Worm (Caenorhabditis elegans) whole organism, L1 larva: ENCODE results near the gene ZK1290.11.

Experiments used
- C04F5.9 ChIP-seq: sonication (generic microtip); optimal IDR thresholded peaks from 2 replicates; lab custom pipeline; 2016; ENCODE audit warnings: missing genetic modification characterization, missing compliant biosample characterization
- C16A3.4 ChIP-seq: fragments of 150-350 bp; optimal IDR thresholded peaks from 2 replicates; lab custom pipeline; 2014; ENCODE audit warnings: missing biosample characterization, missing genetic modification characterization
- C34B4.2 ChIP-seq: sonication (generic microtip); optimal IDR thresholded peaks from 2 replicates; lab custom pipeline; 2017; ENCODE audit warnings: mild to moderate bottlenecking, missing genetic modification characterization, missing compliant biosample characterization
- Y116A8C.19 ChIP-seq: sonication (generic microtip); optimal IDR thresholded peaks from 2 replicates; lab custom pipeline; 2016; ENCODE audit warnings: missing compliant biosample characterization, missing genetic modification characterization, borderline replicate concordance
- aha-1 ChIP-seq: fragments of 150-350 bp; optimal IDR thresholded peaks from 2 replicates; lab custom pipeline; 2014; ENCODE audit warnings: missing biosample characterization, missing genetic modification characterization
- alr-1 ChIP-seq: fragments of 200-800 bp; sonication (Bioruptor generic); optimal IDR thresholded peaks from 2 replicates; lab custom pipeline; 2018; ENCODE audit warnings: borderline replicate concordance, mild to moderate bottlenecking, missing genetic modification characterization, missing compliant biosample characterization
- ama-1 ChIP-seq: fragments of 150-350 bp; optimal IDR thresholded peaks from 2 replicates; lab custom pipeline; 2014
- blmp-1 ChIP-seq: fragments of 150-350 bp; optimal IDR thresholded peaks from 2 replicates; lab custom pipeline; 2014; ENCODE audit warnings: missing biosample characterization, missing genetic modification characterization
- ceh-63 ChIP-seq: fragments of 200-800 bp; sonication (Bioruptor generic); optimal IDR thresholded peaks from 2 replicates; lab custom pipeline; 2018; ENCODE audit warnings: mild to moderate bottlenecking, missing genetic modification characterization, missing compliant biosample characterization
- ceh-82 ChIP-seq, 3 experiments: fragments of 150-350 bp in 1 of 3; sonication (generic microtip) in 2 of 3; optimal IDR thresholded peaks; 2 replicates each; lab custom pipeline; 2014 to 2017; ENCODE audit warnings: missing biosample characterization in 3 of 3, missing genetic modification characterization in 3 of 3
- ces-1 ChIP-seq: fragments of 150-350 bp; optimal IDR thresholded peaks from 2 replicates; lab custom pipeline; 2014; ENCODE audit warnings: missing biosample characterization, missing genetic modification reagents, missing genetic modification characterization
- dpl-1 ChIP-seq, 3 experiments: fragments of 150-350 bp in 2 of 3; sonication (generic microtip) in 1 of 3; optimal IDR thresholded peaks; 2 replicates each; lab custom pipeline; 2014 to 2017; ENCODE audit warnings: missing biosample characterization in 3 of 3, missing genetic modification characterization in 3 of 3, missing genetic modification reagents in 3 of 3
- dsc-1 ChIP-seq: sonication (generic microtip); optimal IDR thresholded peaks from 2 replicates; lab custom pipeline; 2016; ENCODE audit warnings: mild to moderate bottlenecking, missing genetic modification characterization, missing compliant biosample characterization
- efl-1 ChIP-seq, 4 experiments: fragments of 150-350 bp; optimal IDR thresholded peaks in 3 of 4; peaks in 1 of 4; 1 replicate in 1 of 4; 2 replicates in 3 of 4; lab custom pipeline; 2014; ENCODE audit warnings: missing biosample characterization in 2 of 4, missing genetic modification characterization in 2 of 4, missing genetic modification reagents in 2 of 4
- elt-2 ChIP-seq: sonication (generic microtip); optimal IDR thresholded peaks from 2 replicates; lab custom pipeline; 2016; ENCODE audit warnings: missing genetic modification characterization, mild to moderate bottlenecking, inconsistent platforms, missing compliant biosample characterization, missing genetic modification reagents
- elt-3 ChIP-seq, 6 experiments: fragments of 150-350 bp in 1 of 6; sonication (generic microtip); optimal IDR thresholded peaks; 2 replicates each; lab custom pipeline; 2017 to 2018; ENCODE audit warnings: missing biosample characterization in 6 of 6, missing genetic modification characterization in 6 of 6, inconsistent platforms in 1 of 6
- ets-5 ChIP-seq: fragments of 200-800 bp; sonication (Bioruptor generic); IDR thresholded peaks from 2 replicates; pipeline ENCODE4 v1.3.6; 2022; ENCODE audit warnings: missing genetic modification characterization, missing compliant biosample characterization
- fkh-8 ChIP-seq: sonication (generic microtip); optimal IDR thresholded peaks from 2 replicates; lab custom pipeline; 2016; ENCODE audit warnings: mild to moderate bottlenecking, missing genetic modification characterization, missing compliant biosample characterization
- fos-1 ChIP-seq: fragments of 150-350 bp; optimal IDR thresholded peaks from 2 replicates; lab custom pipeline; 2014; ENCODE audit warnings: missing biosample characterization, missing genetic modification characterization
- grh-1 ChIP-seq: fragments of 200-800 bp; sonication (Bioruptor generic); IDR thresholded peaks from 2 replicates; pipeline ENCODE4 v1.3.6; 2022; ENCODE audit warnings: missing genetic modification reagents, missing genetic modification characterization, missing compliant biosample characterization
- irx-1 ChIP-seq: sonication (generic microtip); optimal IDR thresholded peaks from 2 replicates; lab custom pipeline; 2016; ENCODE audit warnings: missing genetic modification characterization, missing compliant biosample characterization
- isw-1 ChIP-seq: fragments of 200-800 bp; sonication (Bioruptor generic); IDR thresholded peaks from 2 replicates; pipeline ENCODE4 v1.3.6; 2022; ENCODE audit warnings: missing genetic modification characterization, missing compliant biosample characterization
- lin-13 ChIP-seq: fragments of 150-350 bp; optimal IDR thresholded peaks from 2 replicates; lab custom pipeline; 2014; ENCODE audit warnings: missing biosample characterization, missing genetic modification reagents, missing genetic modification characterization
- lin-14 ChIP-seq: fragments of 200-800 bp; sonication (Bioruptor generic); optimal IDR thresholded peaks from 2 replicates; lab custom pipeline; 2018; ENCODE audit warnings: mild to moderate bottlenecking, missing genetic modification characterization, moderate library complexity, missing compliant biosample characterization
- lin-35 ChIP-seq, 2 experiments: fragments of 150-350 bp; optimal IDR thresholded peaks; 2 replicates each; lab custom pipeline; 2014; ENCODE audit warnings: missing biosample characterization in 2 of 2, missing genetic modification characterization in 2 of 2, missing genetic modification reagents in 2 of 2
- lin-39 ChIP-seq: fragments of 150-350 bp; optimal IDR thresholded peaks from 2 replicates; lab custom pipeline; 2014; ENCODE audit warnings: missing biosample characterization, missing genetic modification reagents, missing genetic modification characterization
- lir-3 ChIP-seq: sonication (generic microtip); optimal IDR thresholded peaks from 2 replicates; lab custom pipeline; 2016; ENCODE audit warnings: mild to moderate bottlenecking, missing genetic modification characterization, moderate library complexity, missing compliant biosample characterization; ENCODE audit not compliant: poor library complexity
- mab-9 ChIP-seq: fragments of 200-800 bp; sonication (Bioruptor generic); IDR thresholded peaks from 2 replicates; pipeline ENCODE4 v1.3.6; 2022; ENCODE audit warnings: missing genetic modification reagents, missing genetic modification characterization, missing compliant biosample characterization
- mdl-1 ChIP-seq, 2 experiments: fragments of 150-350 bp; optimal IDR thresholded peaks; 2 replicates each; lab custom pipeline; 2014 to 2017; ENCODE audit warnings: missing biosample characterization in 2 of 2, missing genetic modification characterization in 2 of 2, inconsistent platforms in 1 of 2
- mep-1 ChIP-seq: fragments of 150-350 bp; optimal IDR thresholded peaks from 2 replicates; lab custom pipeline; 2014; ENCODE audit warnings: missing biosample characterization, missing genetic modification characterization
- nhr-12 ChIP-seq: sonication (generic microtip); optimal IDR thresholded peaks from 2 replicates; lab custom pipeline; 2017; ENCODE audit warnings: missing biosample characterization, missing genetic modification characterization
- nhr-20 ChIP-seq: sonication (generic microtip); optimal IDR thresholded peaks from 2 replicates; lab custom pipeline; 2016; ENCODE audit warnings: mild to moderate bottlenecking, missing genetic modification characterization, missing compliant biosample characterization
- nhr-71 ChIP-seq: sonication (generic microtip); optimal IDR thresholded peaks from 2 replicates; lab custom pipeline; 2016; ENCODE audit warnings: mild to moderate bottlenecking, missing genetic modification characterization, moderate library complexity, missing compliant biosample characterization
- nhr-76 ChIP-seq: sonication (generic microtip); optimal IDR thresholded peaks from 2 replicates; lab custom pipeline; 2017; ENCODE audit warnings: missing biosample characterization, missing genetic modification characterization
- nhr-84 ChIP-seq: sonication (generic microtip); optimal IDR thresholded peaks from 2 replicates; lab custom pipeline; 2017; ENCODE audit warnings: missing biosample characterization, missing genetic modification characterization
- nhr-85 ChIP-seq: sonication (generic microtip); peaks from one replicate; lab custom pipeline; 2016; ENCODE audit warnings: missing genetic modification characterization, inconsistent platforms, missing compliant biosample characterization
- pag-3 ChIP-seq: sonication (generic microtip); optimal IDR thresholded peaks from 2 replicates; lab custom pipeline; 2017; ENCODE audit warnings: missing genetic modification characterization, mild to moderate bottlenecking, missing compliant biosample characterization, antibody characterized with exemption, borderline replicate concordance; ENCODE audit not compliant: insufficient read depth
- sox-4 ChIP-seq: sonication (generic microtip); optimal IDR thresholded peaks from 2 replicates; lab custom pipeline; 2016; ENCODE audit warnings: missing genetic modification characterization, missing compliant biosample characterization
- sptf-1 ChIP-seq: fragments of 150-350 bp; optimal IDR thresholded peaks from 2 replicates; lab custom pipeline; 2014; ENCODE audit warnings: missing biosample characterization, missing genetic modification characterization
- sup-37 ChIP-seq: fragments of 200-800 bp; sonication (Bioruptor generic); optimal IDR thresholded peaks from 2 replicates; lab custom pipeline; 2018; ENCODE audit warnings: mild to moderate bottlenecking, missing genetic modification characterization, missing compliant biosample characterization
- tbx-2 ChIP-seq: sonication (generic microtip); optimal IDR thresholded peaks from 2 replicates; lab custom pipeline; 2016; ENCODE audit warnings: missing genetic modification characterization, missing compliant biosample characterization
- unc-130 ChIP-seq: fragments of 150-350 bp; optimal IDR thresholded peaks from 2 replicates; lab custom pipeline; 2017; ENCODE audit warnings: missing biosample characterization, missing genetic modification characterization, inconsistent platforms
- unc-86 ChIP-seq: sonication (generic microtip); optimal IDR thresholded peaks from 2 replicates; lab custom pipeline; 2016; ENCODE audit warnings: missing genetic modification characterization, missing compliant biosample characterization
- unc-98 ChIP-seq: fragments of 200-800 bp; sonication (Bioruptor generic); IDR thresholded peaks from 2 replicates; pipeline ENCODE4 v1.3.6; 2022; ENCODE audit warnings: missing genetic modification characterization, missing compliant biosample characterization
- vab-15 ChIP-seq: sonication (generic microtip); optimal IDR thresholded peaks from 2 replicates; lab custom pipeline; 2017; ENCODE audit warnings: missing genotype, mild to moderate bottlenecking, missing genetic modification characterization, missing compliant biosample characterization
- zag-1 ChIP-seq: fragments of 150-350 bp; optimal IDR thresholded peaks from 2 replicates; lab custom pipeline; 2014; ENCODE audit warnings: missing biosample characterization, missing genetic modification characterization
- zip-4 ChIP-seq: fragments of 200-800 bp; sonication (Bioruptor generic); optimal IDR thresholded peaks from 2 replicates; lab custom pipeline; 2018; ENCODE audit warnings: mild to moderate bottlenecking, missing genetic modification characterization, moderate library complexity, missing compliant biosample characterization
- ztf-11 ChIP-seq, 2 experiments: sonication (generic microtip); optimal IDR thresholded peaks; 2 replicates each; lab custom pipeline; 2016 to 2017; ENCODE audit warnings: missing genetic modification characterization in 2 of 2, missing biosample characterization in 1 of 2, missing compliant biosample characterization in 1 of 2
- ztf-4 ChIP-seq: fragments of 150-350 bp; optimal IDR thresholded peaks from 2 replicates; lab custom pipeline; 2014; ENCODE audit warnings: missing biosample characterization, missing genetic modification characterization

Gene ZK1290.11

DNA sequence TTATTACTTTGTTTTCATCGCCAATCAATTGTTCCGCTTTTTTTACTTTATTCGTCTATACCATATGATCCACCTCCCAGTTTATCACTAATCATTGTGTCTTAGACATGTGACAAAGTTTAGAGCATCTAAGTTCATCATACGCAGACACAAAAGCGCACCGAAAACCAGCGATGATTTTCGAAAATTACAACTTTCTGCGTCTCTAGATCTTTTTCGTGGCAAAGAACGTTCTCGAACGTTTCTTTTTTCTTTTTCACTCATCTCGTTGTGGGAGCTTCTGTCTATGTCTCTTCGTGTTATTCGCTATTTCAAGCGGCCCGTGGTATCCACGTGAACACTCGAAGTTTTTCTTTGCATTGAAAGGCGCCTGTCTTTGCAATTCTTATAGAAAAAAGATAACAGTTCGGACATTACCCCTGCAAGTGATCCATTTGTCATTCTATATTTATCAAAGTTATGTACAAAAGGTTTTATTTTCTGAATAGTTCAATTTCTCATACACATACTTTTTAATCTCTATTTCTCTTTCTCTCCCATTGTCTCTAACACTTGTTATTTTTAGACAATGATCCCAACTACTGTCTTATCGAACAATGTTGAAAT is 32.2 kb downstream of the ZK1290.11 start, which contains the start of gene ZK1290.5 (continued):
- peak; percentile 92 for TF ChIP-seq tbx-2 (tag; lab: Kevin White, UChicago)
- no peak for TF ChIP-seq ama-1
- TF ChIP-seq aha-1 (tag; lab: Kevin White, UChicago): no peak
- TF ChIP-seq ceh-82 (tag; optimal IDR thresholded peaks at IDR 0.05; lab: Kevin White, UChicago): peak in 2 of 3 experiments; percentile 25 to 63
- peak; percentile 16 for TF ChIP-seq zip-4 (GFP tag; lab: Kevin White, UChicago)

ce11 chrII:7528210-7528609 is 33.2 kb downstream of the ZK1290.11 start:
- no peak for TF ChIP-seq ets-5 (GFP tag; lab: Robert Waterston, UW)
- no peak for TF ChIP-seq fos-1
- TF ChIP-seq lin-35 (GFP tag; optimal IDR thresholded peaks at IDR 0.05; lab: Kevin White, UChicago): peak in 1 of 2 experiments; percentile 82
- TF ChIP-seq ceh-63 (GFP tag; lab: Kevin White, UChicago): no peak
- TF ChIP-seq isw-1: no peak
- TF ChIP-seq nhr-71 (tag; lab: Kevin White, UChicago): peak; percentile 86
- TF ChIP-seq alr-1 (tag; lab: Kevin White, UChicago): no peak
- no peak for TF ChIP-seq nhr-76 (tag; lab: Kevin White, UChicago)
- no peak for TF ChIP-seq mab-9 (GFP tag; lab: Robert Waterston, UW)
- no peak for TF ChIP-seq C04F5.9 (tag; lab: Kevin White, UChicago)
- TF ChIP-seq unc-86 (tag; lab: Kevin White, UChicago): no peak
- TF ChIP-seq lin-14 (GFP tag; lab: Kevin White, UChicago): peak; percentile 71
- TF ChIP-seq C34B4.2 (tag; lab: Kevin White, UChicago): no peak
- peak; percentile 3 for TF ChIP-seq lin-13
- peak; percentile 64 for TF ChIP-seq unc-130 (tag; lab: Kevin White, UChicago)
- TF ChIP-seq ztf-4 (tag; lab: Kevin White, UChicago): peak; percentile 42
- TF ChIP-seq nhr-12 (tag; lab: Kevin White, UChicago): no peak
- TF ChIP-seq nhr-85 (tag; lab: Kevin White, UChicago): peak; percentile 94
- peak in 1 of 2 experiments; percentile 8 for TF ChIP-seq efl-1 (optimal IDR thresholded peaks at IDR 0.05; lab: Kevin White, UChicago)
- peak in 1 of 2 experiments; percentile 91 for TF ChIP-seq efl-1 (GFP tag; optimal IDR thresholded peaks at IDR 0.05 in 1 of 2; lab: Kevin White, UChicago)
- no peak for TF ChIP-seq ces-1 (GFP tag; lab: Kevin White, UChicago)
- peak; percentile 98 for TF ChIP-seq blmp-1 (tag; lab: Kevin White, UChicago)
- peak; percentile 31 for TF ChIP-seq lir-3 (tag; lab: Kevin White, UChicago)
- TF ChIP-seq irx-1 (tag; lab: Kevin White, UChicago): no peak
- peak in 2 of 6 experiments; percentile 92 to 95 for TF ChIP-seq elt-3 (tag; optimal IDR thresholded peaks at IDR 0.05; lab: Kevin White, UChicago)
- TF ChIP-seq nhr-20 (tag; lab: Kevin White, UChicago): peak; percentile 89
- TF ChIP-seq mep-1 (tag; lab: Kevin White, UChicago): peak; percentile 23
- no peak for TF ChIP-seq pag-3 (tag; lab: Kevin White, UChicago)
- TF ChIP-seq mdl-1 (tag; optimal IDR thresholded peaks at IDR 0.05; lab: Kevin White, UChicago): peak in 1 of 2 experiments; percentile 90
- TF ChIP-seq tbx-2 (tag; lab: Kevin White, UChicago): peak; percentile 64
- TF ChIP-seq elt-2 (tag; lab: Kevin White, UChicago): peak; percentile 96
- no peak for TF ChIP-seq zag-1
- no peak for TF ChIP-seq lin-39
- TF ChIP-seq vab-15 (tag; lab: Kevin White, UChicago): peak; percentile 29
- peak; percentile 24 for TF ChIP-seq C16A3.4 (tag; lab: Kevin White, UChicago)
- TF ChIP-seq fkh-8 (tag; lab: Kevin White, UChicago): no peak
- TF ChIP-seq nhr-84: no peak
- no peak for TF ChIP-seq sox-4 (tag; lab: Kevin White, UChicago)
- TF ChIP-seq sptf-1 (tag; lab: Kevin White, UChicago): no peak
- no peak for TF ChIP-seq dsc-1 (tag; lab: Kevin White, UChicago)
- TF ChIP-seq ztf-11 (tag; optimal IDR thresholded peaks at IDR 0.05; lab: Kevin White, UChicago): no peak
- peak; percentile 84 for TF ChIP-seq grh-1 (GFP tag; lab: Robert Waterston, UW)
- no peak for TF ChIP-seq sup-37 (GFP tag; lab: Kevin White, UChicago)
- TF ChIP-seq Y116A8C.19: no peak
- TF ChIP-seq unc-98 (GFP tag; lab: Robert Waterston, UW): no peak
- peak; percentile 5 to 45 (median 17) for TF ChIP-seq dpl-1 (GFP tag; optimal IDR thresholded peaks at IDR 0.05; lab: Kevin White, UChicago)
